Fruit fly (Drosophila melanogaster) S2 (cell line): ENCODE data around the gene CG42525.

Experiments
- CG8478 ChIP-seq: fragments of >200 bp; optimal IDR thresholded peaks from 2 replicates; lab custom pipeline; 2018
- CTCF ChIP-seq, 2 experiments: fragments of >200 bp; optimal IDR thresholded peaks; 2 replicates each; lab custom pipeline; 2018

CG42525 gene

dm6 chr3L:3189647-3190046 is at the start of gene CG42525, which contains the start of gene CG14958:
TSS of gene CG42525 (minus strand) at chr3L:3189747.
TSS of gene CG14958 (plus strand) at chr3L:3189978.
- no peak for TF ChIP-seq CG8478 (lab: Kevin White, UChicago)
- no peak for TF ChIP-seq CTCF (optimal IDR thresholded peaks at IDR 0.05; lab: Kevin White, UChicago)

- TF ChIP-seq CTCF (optimal IDR thresholded peaks at IDR 0.05; lab: Kevin White, UChicago), result no peak
These were observed 46.8 kb upstream of the CG42525 start for dm6 chr3L:3236319-3236718.

DNA sequence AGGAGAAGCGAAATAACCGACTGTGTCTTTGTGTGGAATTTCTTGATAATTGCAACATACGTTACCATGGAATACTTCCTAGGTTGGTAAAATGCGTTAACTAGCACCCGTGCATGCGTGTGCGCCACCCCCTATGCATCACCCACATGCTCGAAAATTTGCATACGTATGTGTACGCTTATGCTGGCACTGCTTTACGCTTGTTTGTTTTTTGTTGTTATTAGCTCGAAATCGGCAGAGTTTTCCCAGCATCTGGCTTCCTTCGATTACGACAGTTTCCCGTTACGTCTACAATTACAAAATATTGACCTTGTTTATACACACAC is 36.9 kb upstream of the CG42525 start:
- TF ChIP-seq CTCF (optimal IDR thresholded peaks at IDR 0.05; lab: Kevin White, UChicago), result no peak
- TF ChIP-seq CG8478 (lab: Kevin White, UChicago), result no peak

- no peak for TF ChIP-seq CG8478 (lab: Kevin White, UChicago)
- TF ChIP-seq CTCF (optimal IDR thresholded peaks at IDR 0.05; lab: Kevin White, UChicago), result no peak
These were observed 36.4 kb upstream of the CG42525 start for dm6 chr3L:3225769-3226457.

- TF ChIP-seq CTCF (optimal IDR thresholded peaks at IDR 0.05; lab: Kevin White, UChicago) (peak in 1 of 2 experiments; percentile 61), CG8478 (lab: Kevin White, UChicago) (no peak)
These were observed 35.5 kb upstream of the CG42525 start, which contains the start of gene Larp4B for dm6 chr3L:3224740-3225719. TSS of gene Larp4B (plus strand) at chr3L:3224838.

dm6 chr3L:3223390-3223914 is 33.9 kb upstream of the CG42525 start:
- no peak for TF ChIP-seq CTCF (optimal IDR thresholded peaks at IDR 0.05; lab: Kevin White, UChicago)
- TF ChIP-seq CG8478 (lab: Kevin White, UChicago), result no peak

dm6 chr3L:3222643-3223389 is 33.3 kb upstream of the CG42525 start, which contains the start of the genes RpL28 and eIF1:
TSS of gene RpL28 (minus strand) at chr3L:3222960.
TSS of gene eIF1 (plus strand) at chr3L:3223341.
- TF ChIP-seq CTCF (optimal IDR thresholded peaks at IDR 0.05; lab: Kevin White, UChicago), result no peak
- no peak for TF ChIP-seq CG8478 (lab: Kevin White, UChicago)

DNA sequence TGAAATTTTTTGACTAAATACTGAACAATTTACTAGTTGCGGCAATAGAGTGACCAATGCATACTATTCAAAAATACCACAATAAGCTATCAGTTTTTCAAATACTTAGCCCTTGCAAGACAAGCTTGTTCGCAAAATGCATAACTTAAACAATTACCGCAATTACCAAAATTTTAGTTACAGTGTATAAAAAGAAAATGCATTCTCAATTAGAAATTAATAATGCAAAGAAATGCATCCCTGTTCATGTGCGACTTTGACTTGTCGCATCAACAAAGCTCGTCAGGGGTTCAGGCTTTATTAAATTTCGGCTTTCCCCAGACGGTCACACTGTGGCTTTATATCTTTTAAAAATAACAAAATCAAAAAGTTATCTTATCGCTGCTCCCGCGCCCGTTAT is 29.3 kb upstream of the CG42525 start, which contains the start of the genes hob and nSMase:
TSS of gene hob (minus strand) at position 62 of the 400 bp plus-strand sequence.
TSS of gene nSMase (plus strand) at position 298 of the 400 bp plus-strand sequence.
- TF ChIP-seq CTCF (optimal IDR thresholded peaks at IDR 0.05; lab: Kevin White, UChicago) (no peak), CG8478 (lab: Kevin White, UChicago) (no peak)

DNA sequence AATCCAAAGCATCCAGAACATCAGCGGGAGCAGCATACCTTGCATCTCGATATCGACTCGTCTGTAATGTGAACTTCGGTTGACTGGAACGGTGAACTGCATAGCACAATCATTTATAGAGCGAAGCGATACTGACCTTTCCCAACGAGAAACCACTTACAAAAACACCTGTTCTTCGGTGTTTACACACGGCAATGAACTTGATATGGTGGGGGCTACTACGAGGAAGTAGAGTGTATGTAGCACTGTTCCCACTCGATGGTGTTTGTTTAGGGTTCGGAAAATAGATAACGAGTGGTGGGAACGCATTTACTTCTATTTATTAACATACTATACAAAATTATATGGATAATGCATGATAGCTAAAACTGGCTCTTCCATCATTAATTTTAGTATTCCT is 19.3 kb upstream of the CG42525 start, which contains the start of the genes CG32269 and CG32270:
TSS of gene CG32269 (minus strand) at position 91 of the 400 bp plus-strand sequence.
TSS of gene CG32270 (minus strand) at position 91 of the 400 bp plus-strand sequence.
- no peak for TF ChIP-seq CG8478 (lab: Kevin White, UChicago)
- no peak for TF ChIP-seq CTCF (optimal IDR thresholded peaks at IDR 0.05; lab: Kevin White, UChicago)

DNA sequence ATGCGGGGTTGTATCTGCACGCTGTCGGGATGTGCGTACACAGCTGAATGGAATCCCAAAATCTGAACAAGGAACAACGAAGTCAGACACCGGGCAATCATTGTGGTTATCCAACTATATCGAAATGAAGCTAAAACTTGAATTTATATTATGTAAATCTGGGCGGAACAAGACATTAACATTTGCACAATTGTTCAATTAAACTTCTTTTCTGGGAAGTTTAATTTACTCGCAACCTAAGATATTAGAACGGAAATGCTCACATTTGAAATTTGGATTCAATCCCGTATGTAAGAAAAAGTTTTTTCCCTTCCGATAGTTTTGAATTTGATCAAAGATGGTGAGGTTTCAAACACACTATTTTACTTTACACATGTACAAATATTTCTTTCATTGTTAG is 16.7 kb upstream of the CG42525 start, which contains the start of gene CG33160:
TSS of gene CG33160 (minus strand) at position 101 of the 400 bp plus-strand sequence.
- no peak for TF ChIP-seq CTCF (optimal IDR thresholded peaks at IDR 0.05; lab: Kevin White, UChicago)
- TF ChIP-seq CG8478 (lab: Kevin White, UChicago), result no peak

dm6 chr3L:3205349-3205748 is 15.8 kb upstream of the CG42525 start, which contains the start of gene CG32277:
TSS of gene CG32277 (minus strand) at chr3L:3205449.
- TF ChIP-seq CTCF (optimal IDR thresholded peaks at IDR 0.05; lab: Kevin White, UChicago), result no peak
- TF ChIP-seq CG8478 (lab: Kevin White, UChicago), result no peak

DNA sequence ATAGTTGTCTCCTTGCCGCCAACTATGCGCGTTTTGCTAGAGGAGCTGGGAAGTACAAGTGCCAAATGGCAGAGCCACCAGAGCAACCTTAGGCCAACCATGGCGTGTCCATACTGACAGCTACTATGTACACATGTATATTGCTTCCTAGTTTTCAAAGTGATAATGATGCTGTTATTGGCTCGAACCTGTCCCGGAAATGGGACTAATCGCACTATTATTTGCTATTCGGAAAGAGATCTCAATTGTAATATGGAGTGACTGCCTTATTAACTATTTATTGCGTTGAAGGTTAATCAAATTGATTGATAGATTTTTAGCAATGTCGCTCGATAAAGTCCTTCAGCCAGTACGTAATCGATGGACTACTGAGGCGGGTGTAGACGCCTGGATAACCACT is 14.8 kb upstream of the CG42525 start, which contains the start of gene CG33159:
TSS of gene CG33159 (minus strand) at position 101 of the 400 bp plus-strand sequence.
- TF ChIP-seq CG8478 (lab: Kevin White, UChicago), result no peak

DNA sequence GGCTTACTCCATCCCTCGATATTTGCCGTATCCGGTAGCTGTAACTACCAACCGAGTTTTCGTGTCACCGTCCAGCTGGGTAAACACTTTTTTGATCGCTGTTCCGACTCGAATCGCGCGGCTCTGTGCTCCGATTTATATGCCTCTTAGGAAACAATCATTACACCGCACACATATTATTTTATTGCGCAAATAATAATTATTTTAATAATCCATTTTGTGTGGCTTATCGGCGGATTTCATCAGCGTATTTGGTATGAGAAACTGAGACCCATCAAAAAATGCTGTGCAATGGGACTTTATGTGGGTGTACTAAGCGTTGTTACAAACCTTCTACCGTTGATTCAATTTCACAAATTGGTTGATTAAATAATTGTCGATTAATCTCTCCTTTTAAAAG is 13.5 kb upstream of the CG42525 start, which contains the start of gene CG32271:
TSS of gene CG32271 (minus strand) at position 101 of the 400 bp plus-strand sequence.
- TF ChIP-seq CG8478 (lab: Kevin White, UChicago) (no peak), CTCF (optimal IDR thresholded peaks at IDR 0.05; lab: Kevin White, UChicago) (no peak)
